Fruit fly (Drosophila melanogaster): Measurements from ENCODE around the gene Sld5.

Gene Sld5

dm6 chr3R:26037899-26038298 lies 18.4 kb downstream of the Sld5 start:
- TF ChIP-seq CG16779 (tag; optimal IDR thresholded peaks at IDR 0.05) (no peak), CG6276 (GFP tag; optimal IDR thresholded peaks at IDR 0.05) (no peak), fd59A (GFP tag; optimal IDR thresholded peaks at IDR 0.05) (no peak), ss (GFP tag; optimal IDR thresholded peaks at IDR 0.05) (no peak), Eip78C (GFP tag) (no peak), dac (GFP tag; optimal IDR thresholded peaks at IDR 0.05) (no peak), CG32006 (GFP tag; optimal IDR thresholded peaks at IDR 0.05) (no peak), Eip75B (GFP tag; optimal IDR thresholded peaks at IDR 0.05) (no peak), CG8319 (GFP tag; optimal IDR thresholded peaks at IDR 0.05) (no peak), Gug (GFP tag; IDR thresholded peaks at IDR 0.05) (no peak), CG6163 (GFP tag; IDR thresholded peaks at IDR 0.05) (no peak), Sox15 (GFP tag; optimal IDR thresholded peaks at IDR 0.05) (no peak), Eip93F (GFP tag; optimal IDR thresholded peaks at IDR 0.05) (no peak), CG10669 (GFP tag; optimal IDR thresholded peaks at IDR 0.05) (no peak), OdsH (GFP tag; optimal IDR thresholded peaks at IDR 0.05) (no peak), Ets21C (GFP tag; optimal IDR thresholded peaks at IDR 0.05) (no peak), CG1621 (tag; optimal IDR thresholded peaks at IDR 0.05) (no peak), CG11902 (GFP tag; optimal IDR thresholded peaks at IDR 0.05) (no peak), Smox (GFP tag; optimal IDR thresholded peaks at IDR 0.05) (no peak)

- TF ChIP-seq CG11294 (GFP tag; IDR thresholded peaks at IDR 0.05) (no peak), CG16779 (tag; optimal IDR thresholded peaks at IDR 0.05) (peak; percentile 89), CG31627 (GFP tag; optimal IDR thresholded peaks at IDR 0.05) (peak; percentile 80), dac (GFP tag; optimal IDR thresholded peaks at IDR 0.05) (peak; percentile 61), CG6276 (GFP tag; optimal IDR thresholded peaks at IDR 0.05) (peak; percentile 87), salr (GFP tag; optimal IDR thresholded peaks at IDR 0.05) (peak; percentile 60 to 85), esn (GFP tag; optimal IDR thresholded peaks at IDR 0.05) (peak; percentile 95), fd59A (GFP tag; optimal IDR thresholded peaks at IDR 0.05) (peak; percentile 91), ss (GFP tag; optimal IDR thresholded peaks at IDR 0.05) (peak; percentile 95 to 96), Eip75B (GFP tag; optimal IDR thresholded peaks at IDR 0.05) (peak; percentile 92), CG8319 (GFP tag; optimal IDR thresholded peaks at IDR 0.05) (peak; percentile 65), CG6808 (GFP tag; optimal IDR thresholded peaks at IDR 0.05) (peak; percentile 96), CG4318 (GFP tag; optimal IDR thresholded peaks at IDR 0.05) (peak; percentile 72), Hr38 (GFP tag; optimal IDR thresholded peaks at IDR 0.05) (no peak), Gug (GFP tag; IDR thresholded peaks at IDR 0.05) (peak; percentile 49), achi (GFP tag; optimal IDR thresholded peaks at IDR 0.05) (peak; percentile 91), Eip93F (GFP tag; optimal IDR thresholded peaks at IDR 0.05) (peak; percentile 53), lz (GFP tag; optimal IDR thresholded peaks at IDR 0.05) (peak; percentile 91), spab (GFP tag; optimal IDR thresholded peaks at IDR 0.05) (peak; percentile 93), topi (GFP tag; optimal IDR thresholded peaks at IDR 0.05) (peak; percentile 93), CG1621 (tag; optimal IDR thresholded peaks at IDR 0.05) (peak; percentile 76), pdm3 (GFP tag; optimal IDR thresholded peaks at IDR 0.05) (peak; percentile 88), CG7368 (GFP tag; optimal IDR thresholded peaks at IDR 0.05) (peak; percentile 76), cyc (GFP tag; optimal IDR thresholded peaks at IDR 0.05) (peak; percentile 82), dsx (GFP tag; optimal IDR thresholded peaks at IDR 0.05; ENCODE audit: poor library complexity, severe bottlenecking) (peak; percentile 91), CG8119 (GFP tag; IDR thresholded peaks at IDR 0.05) (peak; percentile 90), fd85E (GFP tag; optimal IDR thresholded peaks at IDR 0.05) (peak; percentile 55), Hr39 (GFP tag; optimal IDR thresholded peaks at IDR 0.05) (peak; percentile 85), Lpt (GFP tag; optimal IDR thresholded peaks at IDR 0.05) (peak; percentile 68), CG10631 (GFP tag; optimal IDR thresholded peaks at IDR 0.05) (peak; percentile 86), Eip78C (GFP tag) (peak; percentile 97), svp (GFP tag) (peak; percentile 96), CG11762 (GFP tag; optimal IDR thresholded peaks at IDR 0.05; ENCODE audit: insufficient read depth) (peak; percentile 75), Ets96B (tag; optimal IDR thresholded peaks at IDR 0.05) (peak; percentile 93), net (GFP tag; optimal IDR thresholded peaks at IDR 0.05) (peak; percentile 86), CG9139 (GFP tag; optimal IDR thresholded peaks at IDR 0.05) (peak; percentile 86), Blimp-1 (GFP tag; optimal IDR thresholded peaks at IDR 0.05) (peak; percentile 84), CG8632 (GFP tag; optimal IDR thresholded peaks at IDR 0.05) (peak; percentile 87)
Measured at dm6 chr3R:26036153-26037144, 19.9 kb downstream of the Sld5 start.

Data from whole organism, prepupa.